Worm (Caenorhabditis elegans): ENCODE results near the gene T20G5.12.

- TF ChIP-seq lsy-2 (tag; optimal IDR thresholded peaks at IDR 0.05) (no peak), pha-4 (tag; optimal IDR thresholded peaks at IDR 0.05) (no peak), unc-62 (GFP tag; optimal IDR thresholded peaks at IDR 0.05) (no peak), flh-1 (GFP tag; optimal IDR thresholded peaks at IDR 0.05) (no peak)
Observed at ce11 chrIII:10209703-10210102, 8.3 kb downstream of the T20G5.12 start, which contains the start of gene T20G5.9.

All from whole organism, mixed stage, embryonic.